Fruit fly (Drosophila melanogaster): ENCODE data around the gene Sfp26Ac.

dm6 chr2L:5901553-5901952, 17.0 kb upstream of the Sfp26Ac start:
- TF ChIP-seq kay (GFP tag; ENCODE audit: borderline replicate concordance) (no peak), pad (GFP tag; optimal IDR thresholded peaks at IDR 0.05) (no peak), Mnt (GFP tag; optimal IDR thresholded peaks at IDR 0.05) (no peak), cic (GFP tag; optimal IDR thresholded peaks at IDR 0.05) (no peak), Clk (GFP tag; optimal IDR thresholded peaks at IDR 0.05) (no peak), CG1620 (GFP tag; optimal IDR thresholded peaks at IDR 0.05) (no peak), ovo (GFP tag; optimal IDR thresholded peaks at IDR 0.05) (no peak), CG11617 (GFP tag; optimal IDR thresholded peaks at IDR 0.05) (no peak)

All from whole organism, adult.